Worm (Caenorhabditis elegans): Measurements from ENCODE around the gene C15C7.4.

DNA sequence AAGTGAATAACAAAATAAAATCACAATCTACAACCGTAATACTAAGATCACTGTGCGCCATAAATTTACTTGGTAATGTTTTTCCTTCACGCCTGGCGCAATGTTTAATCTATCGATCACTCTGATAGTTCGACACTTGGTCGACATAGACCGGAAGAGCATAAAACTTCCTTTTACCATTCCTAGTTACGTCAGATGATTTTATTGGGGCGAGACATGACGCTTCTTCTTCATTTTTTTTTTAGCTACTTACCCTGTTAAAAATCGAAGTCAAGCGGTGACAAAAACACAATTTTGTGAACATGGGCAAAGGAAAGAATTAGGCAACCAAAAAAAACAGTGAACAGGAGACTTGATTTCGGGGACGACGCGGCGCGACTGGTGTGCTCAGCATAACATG is 9.2 kb downstream of the C15C7.4 start:
- TF ChIP-seq T07F8.4 (tag; optimal IDR thresholded peaks at IDR 0.05) (no peak), B0336.3 (GFP tag; IDR thresholded peaks at IDR 0.05) (no peak), dpff-1 (tag; optimal IDR thresholded peaks at IDR 0.05) (no peak), K12H6.12 (tag; optimal IDR thresholded peaks at IDR 0.05) (no peak), lsl-1 (GFP tag; optimal IDR thresholded peaks at IDR 0.05) (no peak), nhr-90 (tag; optimal IDR thresholded peaks at IDR 0.05) (no peak), Y67H2A.10 (GFP tag; conservative IDR thresholded peaks at IDR 0.05) (no peak), ama-1 (optimal IDR thresholded peaks at IDR 0.05) (no peak), ama-1 (GFP tag; optimal IDR thresholded peaks at IDR 0.05) (no peak), ZK185.1 (tag; optimal IDR thresholded peaks at IDR 0.05; ENCODE audit: poor library complexity, severe bottlenecking) (no peak), bed-2 (GFP tag; IDR thresholded peaks at IDR 0.05) (no peak)
